Fruit fly (Drosophila melanogaster) whole organism, prepupa: ENCODE data around the gene Gr93d.

Experiments used
- Blimp-1 ChIP-seq: fragments of 200-800 bp; sonication (Bioruptor generic); optimal IDR thresholded peaks from 3 replicates; lab custom pipeline; 2017; ENCODE audit warnings: missing biosample characterization, missing genetic modification characterization, mild to moderate bottlenecking, moderate library complexity, missing genetic modification reagents
- CG10631 ChIP-seq: fragments of 200-800 bp; sonication (Bioruptor generic); optimal IDR thresholded peaks from 2 replicates; lab custom pipeline; 2016; ENCODE audit warnings: missing biosample characterization, missing genetic modification characterization
- Eip75B ChIP-seq: fragments of 200-800 bp; sonication (Bioruptor generic); optimal IDR thresholded peaks from 3 replicates; lab custom pipeline; 2016; ENCODE audit warnings: missing biosample characterization, missing genetic modification characterization
- topi ChIP-seq: fragments of 200-800 bp; sonication (Bioruptor generic); optimal IDR thresholded peaks from 3 replicates; lab custom pipeline; 2016; ENCODE audit warnings: missing biosample characterization, missing genetic modification characterization

dm6 chr3R:21873439-21873838, 27.0 kb upstream of the Gr93d start, which contains the start of gene CG31178:
- TF ChIP-seq topi (GFP tag; lab: Kevin White, UChicago) (no peak), CG10631 (GFP tag; lab: Kevin White, UChicago) (no peak), Blimp-1 (GFP tag; lab: Kevin White, UChicago) (no peak), Eip75B (GFP tag; lab: Kevin White, UChicago) (no peak)
